Fruit fly (Drosophila melanogaster) whole organism, embryonic: ENCODE measurements around the gene CG2865.

ENCODE experiments used
- Abd-B ChIP-seq: fragments of 200-800 bp; sonication (Bioruptor generic); optimal IDR thresholded peaks from 2 replicates; lab custom pipeline; 2018; ENCODE audit warnings: missing biosample characterization, mild to moderate bottlenecking, missing genetic modification characterization, moderate library complexity
- Bgb ChIP-seq: fragments of 200-800 bp; sonication (Bioruptor generic); IDR thresholded peaks from 2 replicates; pipeline ENCODE4 v1.3.6; 2022; ENCODE audit warnings: missing biosample characterization, missing genetic modification characterization; ENCODE audit not compliant: partially characterized antibody
- CG10366 ChIP-seq: fragments of 200-800 bp; sonication (Bioruptor generic); IDR thresholded peaks from 2 replicates; pipeline ENCODE4 v1.3.6; 2022; ENCODE audit warnings: missing biosample characterization, missing genetic modification characterization
- CG11085 ChIP-seq: fragments of 200-800 bp; sonication (Bioruptor generic); IDR thresholded peaks from 2 replicates; pipeline ENCODE4 v1.3.6; 2022; ENCODE audit warnings: missing biosample characterization, missing genetic modification characterization
- CG11398 ChIP-seq: fragments of 200-800 bp; sonication (Bioruptor generic); optimal IDR thresholded peaks from 2 replicates; lab custom pipeline; 2016; ENCODE audit warnings: missing biosample characterization, missing genetic modification characterization
- CG11560 ChIP-seq: fragments of 200-800 bp; sonication (Bioruptor generic); IDR thresholded peaks from 3 replicates; pipeline ENCODE4 v1.3.6; 2022; ENCODE audit warnings: missing biosample characterization, missing genetic modification characterization
- CG12155 ChIP-seq: fragments of 200-800 bp; sonication (Bioruptor generic); optimal IDR thresholded peaks from 3 replicates; lab custom pipeline; 2016; ENCODE audit warnings: missing biosample characterization, missing genetic modification characterization
- CG12299 ChIP-seq: fragments of 200-800 bp; sonication (Bioruptor generic); optimal IDR thresholded peaks from 2 replicates; lab custom pipeline; 2018; ENCODE audit warnings: missing biosample characterization, mild to moderate bottlenecking, missing genetic modification characterization
- CG12744 ChIP-seq: fragments of 200-800 bp; sonication (Bioruptor generic); optimal IDR thresholded peaks from 2 replicates; lab custom pipeline; 2016; ENCODE audit warnings: missing biosample characterization, missing genetic modification characterization
- CG15011 ChIP-seq: fragments of 200-800 bp; sonication (Bioruptor generic); optimal IDR thresholded peaks from 3 replicates; lab custom pipeline; 2018; ENCODE audit warnings: missing biosample characterization, mild to moderate bottlenecking, missing genetic modification characterization
- CG1602 ChIP-seq: fragments of 200-800 bp; sonication (Bioruptor generic); optimal IDR thresholded peaks from 3 replicates; lab custom pipeline; 2016; ENCODE audit warnings: missing biosample characterization, missing genetic modification characterization
- CG1647 ChIP-seq: fragments of 200-800 bp; sonication (Bioruptor generic); optimal IDR thresholded peaks from 3 replicates; lab custom pipeline; 2016; ENCODE audit warnings: missing biosample characterization, missing genetic modification characterization
- CG1832 ChIP-seq: fragments of 200-800 bp; sonication (Bioruptor generic); optimal IDR thresholded peaks from 2 replicates; lab custom pipeline; 2017; ENCODE audit warnings: missing biosample characterization, mild to moderate bottlenecking, missing genetic modification characterization, inconsistent platforms
- CG30431 ChIP-seq: fragments of 200-800 bp; sonication (Bioruptor generic); optimal IDR thresholded peaks from 2 replicates; lab custom pipeline; 2017; ENCODE audit warnings: missing biosample characterization, missing genetic modification characterization
- CG31441 ChIP-seq: fragments of 200-800 bp; sonication (Bioruptor generic); IDR thresholded peaks from 2 replicates; pipeline ENCODE4 v1.3.6; 2022; ENCODE audit warnings: missing biosample characterization, missing genetic modification characterization
- CG3281 ChIP-seq: fragments of 200-800 bp; sonication (Bioruptor generic); optimal IDR thresholded peaks from 3 replicates; lab custom pipeline; 2017; ENCODE audit warnings: missing biosample characterization, mild to moderate bottlenecking, missing genetic modification characterization
- CG3407 ChIP-seq: fragments of 200-800 bp; sonication (Bioruptor generic); optimal IDR thresholded peaks from 2 replicates; lab custom pipeline; 2018; ENCODE audit warnings: missing biosample characterization, mild to moderate bottlenecking, missing genetic modification characterization
- CG3995 ChIP-seq: fragments of 200-800 bp; sonication (Bioruptor generic); optimal IDR thresholded peaks from 3 replicates; lab custom pipeline; 2016; ENCODE audit warnings: missing biosample characterization, missing genetic modification characterization
- CG42726 ChIP-seq: fragments of 200-800 bp; sonication (Bioruptor generic); IDR thresholded peaks from 2 replicates; pipeline ENCODE4 v1.3.6; 2022; ENCODE audit warnings: missing biosample characterization, missing genetic modification characterization; ENCODE audit not compliant: partially characterized antibody
- CG4707 ChIP-seq: fragments of 200-800 bp; sonication (Bioruptor generic); optimal IDR thresholded peaks from 2 replicates; lab custom pipeline; 2018; ENCODE audit warnings: missing biosample characterization, mild to moderate bottlenecking, missing genetic modification characterization, moderate library complexity
- CG7372 ChIP-seq: fragments of 200-800 bp; sonication (Bioruptor generic); IDR thresholded peaks from 2 replicates; pipeline ENCODE4 v1.3.6; 2022; ENCODE audit warnings: missing biosample characterization, missing genetic modification characterization
- CG8388 ChIP-seq: fragments of 200-800 bp; sonication (Bioruptor generic); optimal IDR thresholded peaks from 2 replicates; lab custom pipeline; 2019; ENCODE audit warnings: missing biosample characterization, mild to moderate bottlenecking, missing genetic modification characterization, moderate library complexity
- Deaf1 ChIP-seq: fragments of 200-800 bp; optimal IDR thresholded peaks from 3 replicates; lab custom pipeline; 2019; ENCODE audit warnings: missing biosample characterization, mild to moderate bottlenecking, missing genetic modification characterization, moderate library complexity
- Drgx ChIP-seq: fragments of 200-800 bp; sonication (Bioruptor generic); IDR thresholded peaks from 2 replicates; pipeline ENCODE4 v1.3.6; 2022; ENCODE audit warnings: missing biosample characterization, missing genetic modification characterization
- Fer2 ChIP-seq: fragments of 200-800 bp; sonication (Bioruptor generic); optimal IDR thresholded peaks from 2 replicates; lab custom pipeline; 2018; ENCODE audit warnings: missing biosample characterization, mild to moderate bottlenecking, missing genetic modification characterization, moderate library complexity
- Fer3 ChIP-seq: fragments of 200-800 bp; sonication (Bioruptor generic); optimal IDR thresholded peaks from 2 replicates; lab custom pipeline; 2018; ENCODE audit warnings: missing biosample characterization, mild to moderate bottlenecking, missing genetic modification characterization, moderate library complexity
- Hmx ChIP-seq: fragments of 200-800 bp; sonication (Bioruptor generic); optimal IDR thresholded peaks from 2 replicates; lab custom pipeline; 2016; ENCODE audit warnings: missing biosample characterization, missing genetic modification characterization
- Jarid2 ChIP-seq: fragments of 200-800 bp; sonication (Bioruptor generic); optimal IDR thresholded peaks from 3 replicates; lab custom pipeline; 2017; ENCODE audit warnings: mild to moderate bottlenecking, missing biosample characterization, missing genetic modification reagents, missing genetic modification characterization
- Max ChIP-seq: fragments of 200-800 bp; sonication (Bioruptor generic); optimal IDR thresholded peaks from 2 replicates; lab custom pipeline; 2016; ENCODE audit warnings: missing biosample characterization, mild to moderate bottlenecking, missing genetic modification characterization
- Med ChIP-seq: fragments of 200-800 bp; sonication (Bioruptor generic); peaks from one replicate; lab custom pipeline; 2016; ENCODE audit warnings: missing biosample characterization, missing genetic modification characterization, mild to moderate bottlenecking, inconsistent platforms, moderate library complexity
- NK7.1 ChIP-seq: fragments of 200-800 bp; sonication (Bioruptor generic); optimal IDR thresholded peaks from 3 replicates; lab custom pipeline; 2016; ENCODE audit warnings: missing biosample characterization, missing genetic modification characterization
- Nf-YB ChIP-seq: fragments of 200-800 bp; sonication (Bioruptor generic); optimal IDR thresholded peaks from 3 replicates; lab custom pipeline; 2019; ENCODE audit warnings: missing biosample characterization, mild to moderate bottlenecking, missing genetic modification characterization, moderate library complexity
- Six4 ChIP-seq: fragments of 200-800 bp; sonication (Bioruptor generic); optimal IDR thresholded peaks from 2 replicates; lab custom pipeline; 2016; ENCODE audit warnings: missing biosample characterization, missing genetic modification characterization
- Trl ChIP-seq, 3 experiments: fragments of >200 bp in 2 of 3; fragments of 200-800 bp in 1 of 3; sonication (Bioruptor generic) in 1 of 3; optimal IDR thresholded peaks; 2 replicates in 1 of 3; 3 replicates in 2 of 3; lab custom pipeline; 2016 to 2017; ENCODE audit warnings: missing biosample characterization in 1 of 3, missing genetic modification characterization in 1 of 3
- bab2 ChIP-seq: fragments of 200-800 bp; sonication (Bioruptor generic); optimal IDR thresholded peaks from 2 replicates; lab custom pipeline; 2016; ENCODE audit warnings: missing biosample characterization, missing genetic modification characterization
- cad ChIP-seq: fragments of >200 bp; optimal IDR thresholded peaks from 2 replicates; lab custom pipeline; 2017; ENCODE audit warnings: missing biosample characterization, missing genetic modification characterization
- dpn ChIP-seq, 2 experiments: fragments of 200-800 bp; sonication (Bioruptor generic); optimal IDR thresholded peaks; 3 replicates each; lab custom pipeline; 2016; ENCODE audit warnings: missing biosample characterization in 2 of 2, missing genetic modification characterization in 2 of 2
- fd96Cb ChIP-seq: fragments of 200-800 bp; sonication (Bioruptor generic); optimal IDR thresholded peaks from 2 replicates; lab custom pipeline; 2018; ENCODE audit warnings: missing biosample characterization, mild to moderate bottlenecking, missing genetic modification characterization, moderate library complexity
- h ChIP-seq: fragments of >200 bp; optimal IDR thresholded peaks from 2 replicates; lab custom pipeline; 2017
- ham ChIP-seq: fragments of 200-800 bp; sonication (Bioruptor generic); IDR thresholded peaks from 2 replicates; pipeline ENCODE4 v1.3.6; 2022; ENCODE audit warnings: missing biosample characterization, missing genetic modification characterization
- kah ChIP-seq: fragments of 200-800 bp; sonication (Bioruptor generic); optimal IDR thresholded peaks from 2 replicates; lab custom pipeline; 2018; ENCODE audit warnings: missing biosample characterization, mild to moderate bottlenecking, missing genetic modification characterization
- onecut ChIP-seq: fragments of 200-800 bp; sonication (Bioruptor generic); IDR thresholded peaks from 2 replicates; pipeline ENCODE4 v1.3.6; 2022; ENCODE audit warnings: missing biosample characterization, missing genetic modification characterization
- pan ChIP-seq, 4 experiments: fragments of >200 bp in 3 of 4; fragments of 200-800 bp in 1 of 4; sonication (Bioruptor generic) in 1 of 4; optimal IDR thresholded peaks in 3 of 4; IDR thresholded peaks in 1 of 4; 2 replicates each; pipeline versions ENCODE4 v1.3.6 to Lab custom; 2017 to 2022; ENCODE audit warnings: missing biosample characterization in 2 of 4, missing genetic modification characterization in 2 of 4, mixed read lengths in 1 of 4
- pfk ChIP-seq: fragments of 200-800 bp; sonication (Bioruptor generic); optimal IDR thresholded peaks from 2 replicates; lab custom pipeline; 2018; ENCODE audit warnings: missing biosample characterization, mild to moderate bottlenecking, missing genetic modification characterization, moderate library complexity
- pnt ChIP-seq: fragments of 200-800 bp; sonication (Bioruptor generic); optimal IDR thresholded peaks from 3 replicates; lab custom pipeline; 2016; ENCODE audit warnings: missing biosample characterization, missing genetic modification characterization
- pros ChIP-seq: fragments of 200-800 bp; sonication (Bioruptor generic); optimal IDR thresholded peaks from 3 replicates; lab custom pipeline; 2019; ENCODE audit warnings: missing biosample characterization, mild to moderate bottlenecking, missing genetic modification characterization, moderate library complexity
- tx ChIP-seq: fragments of 200-800 bp; sonication (Bioruptor generic); optimal IDR thresholded peaks from 2 replicates; lab custom pipeline; 2016; ENCODE audit warnings: missing biosample characterization, missing genetic modification characterization
- wor ChIP-seq: fragments of 200-800 bp; sonication (Bioruptor generic); IDR thresholded peaks from 2 replicates; pipeline ENCODE4 v1.3.6; 2022; ENCODE audit warnings: missing biosample characterization, missing genetic modification characterization

The CG2865 gene

DNA sequence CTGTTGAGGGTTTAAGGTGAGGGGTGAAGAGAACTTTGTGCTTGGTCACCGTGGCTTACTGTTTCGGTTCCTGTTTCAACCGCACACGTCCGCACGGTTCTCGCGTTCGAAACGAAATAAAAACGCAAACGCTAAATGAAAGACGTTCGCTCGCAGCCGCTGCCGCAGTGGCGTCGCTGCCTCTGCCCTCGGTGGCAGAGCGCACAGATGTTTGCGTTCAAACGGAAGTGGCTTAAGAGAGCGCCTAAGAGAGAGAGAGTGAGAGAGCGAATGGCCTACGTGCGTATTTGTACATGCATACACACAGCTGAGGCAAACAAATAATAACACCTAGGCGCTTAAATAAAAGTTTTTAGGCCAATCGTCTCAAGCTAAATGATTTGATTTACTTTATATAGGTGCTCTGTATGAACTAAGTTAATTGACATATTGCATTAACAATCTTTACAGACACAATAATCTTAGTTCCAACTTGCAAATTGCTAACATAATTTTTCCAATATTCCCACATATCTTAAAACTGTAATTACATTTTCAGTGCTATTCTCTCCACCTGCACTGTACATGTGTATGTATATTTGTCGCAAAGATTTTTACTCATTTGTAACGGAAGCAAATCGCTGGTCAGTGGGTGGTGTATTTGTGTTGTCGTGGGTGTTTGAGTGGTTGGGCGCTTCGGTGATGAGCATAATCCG lies at the start of gene CG2865 (continued):
- TF ChIP-seq cad (GFP tag; lab: Kevin White, UChicago) (no peak), NK7.1 (GFP tag; lab: Kevin White, UChicago) (peak; percentile 90), h (lab: Kevin White, UChicago) (no peak), CG10366 (GFP tag; lab: Robert Waterston, UW) (peak; percentile 73), CG12299 (tag; lab: Kevin White, UChicago) (peak; percentile 96), wor (peak; percentile 73), Six4 (GFP tag; lab: Kevin White, UChicago) (peak; percentile 88), CG3407 (GFP tag; lab: Kevin White, UChicago) (peak; percentile 88), pnt (GFP tag; lab: Kevin White, UChicago) (peak; percentile 88), dpn (GFP tag; optimal IDR thresholded peaks at IDR 0.05; lab: Kevin White, UChicago) (peak; percentile 92 to 94), CG15011 (GFP tag; lab: Kevin White, UChicago) (peak; percentile 94), CG8388 (GFP tag; lab: Kevin White, UChicago) (peak; percentile 91), CG7372 (GFP tag; lab: Robert Waterston, UW) (peak; percentile 88), onecut (GFP tag; lab: Robert Waterston, UW) (peak; percentile 86), Drgx (GFP tag; lab: Robert Waterston, UW) (peak; percentile 93), CG12744 (GFP tag; lab: Kevin White, UChicago) (peak; percentile 80), CG42726 (GFP tag; lab: Robert Waterston, UW) (peak; percentile 57; the same call in 1 of the 2 replicates), CG1602 (GFP tag; lab: Kevin White, UChicago) (peak; percentile 87), pros (GFP tag; lab: Kevin White, UChicago) (peak; percentile 93), CG11560 (tag; lab: Robert Waterston, UW) (peak; percentile 69; the same call in 2 of the 3 replicates), CG11398 (GFP tag; lab: Kevin White, UChicago) (peak; percentile 89), CG30431 (GFP tag; lab: Kevin White, UChicago) (peak; percentile 80), Hmx (GFP tag; lab: Kevin White, UChicago) (peak; percentile 80), Nf-YB (peak; percentile 85), Abd-B (GFP tag; lab: Kevin White, UChicago) (peak; percentile 86), Bgb (GFP tag; lab: Robert Waterston, UW) (peak; percentile 64), Max (peak; percentile 91), tx (GFP tag; lab: Kevin White, UChicago) (peak; percentile 87), Deaf1 (tag; lab: Kevin White, UChicago) (peak; percentile 83), Med (GFP tag; lab: Kevin White, UChicago) (peak; percentile 98), bab2 (GFP tag; lab: Kevin White, UChicago) (peak; percentile 86), fd96Cb (peak; percentile 90), CG3281 (GFP tag; lab: Kevin White, UChicago) (peak; percentile 97), CG31441 (GFP tag; lab: Robert Waterston, UW) (peak; percentile 96), kah (GFP tag; lab: Kevin White, UChicago) (peak; percentile 89), Jarid2 (peak; percentile 93), pfk (GFP tag; lab: Kevin White, UChicago) (peak; percentile 65), pan (optimal IDR thresholded peaks at IDR 0.05; lab: Kevin White, UChicago) (no peak), pan (GFP tag; optimal IDR thresholded peaks at IDR 0.05 in 1 of 2, IDR thresholded peaks at IDR 0.05 in 1 of 2) (peak in 1 of 2 experiments; percentile 88), Fer2 (tag; lab: Kevin White, UChicago) (peak; percentile 94), CG3995 (GFP tag; lab: Kevin White, UChicago) (peak; percentile 72), CG1647 (GFP tag; lab: Kevin White, UChicago) (peak; percentile 80), CG11085 (GFP tag; lab: Robert Waterston, UW) (peak; percentile 41; the same call in 1 of the 2 replicates), CG12155 (peak; percentile 89), Fer3 (peak; percentile 96), ham (0 out of 2 replicates have a peak, but pooled peaks have one; percentile 34), CG4707 (peak; percentile 68), CG1832 (GFP tag; lab: Kevin White, UChicago) (no peak), Trl (optimal IDR thresholded peaks at IDR 0.05; lab: Kevin White, UChicago) (peak; percentile 91), Trl (GFP tag; optimal IDR thresholded peaks at IDR 0.05; lab: Kevin White, UChicago) (peak; percentile 91)
